Worm (Caenorhabditis elegans) whole organism, dauer: ENCODE data around the gene C50C3.19.

ENCODE experiments used
- unc-62 ChIP-seq: sonication (generic microtip); optimal IDR thresholded peaks from 2 replicates; lab custom pipeline; 2017; ENCODE audit warnings: missing biosample characterization, missing genetic modification reagents, missing genetic modification characterization

C50C3.19 gene

DNA sequence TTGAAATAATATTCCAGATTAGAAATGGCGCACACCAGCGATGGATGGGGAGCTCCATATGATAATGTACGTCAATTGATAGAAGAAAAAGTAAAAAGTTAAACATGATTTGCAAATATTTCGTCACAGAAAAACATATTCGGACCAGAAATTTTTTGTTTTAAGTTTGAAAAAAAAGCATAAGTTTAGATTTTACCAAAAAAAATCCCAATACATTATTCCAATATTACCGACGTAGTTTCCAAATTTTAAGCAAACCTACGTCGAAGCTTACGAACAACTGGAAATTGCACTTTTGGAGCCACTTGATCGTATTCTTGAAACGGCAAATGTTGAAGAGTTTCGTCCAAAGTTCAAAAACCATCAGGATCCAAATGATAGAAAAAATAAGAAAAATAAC is 42.0 kb downstream of the C50C3.19 start, which contains the start of gene henn-1:
Gene henn-1, plus strand, starts transcription at position 18 of the 400 bp plus-strand sequence.
- TF ChIP-seq unc-62 (GFP tag; lab: Kevin White, UChicago) = no peak

DNA sequence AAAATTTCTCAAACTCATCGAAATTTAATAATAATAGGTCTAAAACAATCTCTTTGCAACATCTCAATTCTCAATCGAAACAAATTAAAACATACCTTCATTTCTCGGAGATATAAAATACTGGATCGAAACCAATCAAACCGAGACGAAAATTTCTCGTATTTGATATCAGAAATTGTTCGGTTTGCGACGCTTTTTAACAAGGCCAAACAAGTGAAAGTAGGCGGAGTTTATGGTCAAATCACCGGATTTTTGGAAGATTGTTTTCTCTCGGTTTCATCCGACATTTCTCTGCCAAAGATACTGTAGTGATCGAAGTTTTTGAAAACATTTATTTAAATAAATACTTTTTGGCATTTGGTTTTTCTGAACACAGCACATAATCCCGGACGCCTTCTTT is 44.8 kb downstream of the C50C3.19 start, which contains the start of gene C02F5.14:
Gene C02F5.14, minus strand, starts transcription at position 157 of the 400 bp plus-strand sequence.
- TF ChIP-seq unc-62 (GFP tag; lab: Kevin White, UChicago) = no peak

- no peak for TF ChIP-seq unc-62 (GFP tag; lab: Kevin White, UChicago)
Measured at ce11 chrIII:8235880-8236279, 45.3 kb downstream of the C50C3.19 start, which contains the start of gene C02F5.5. C02F5.5 (plus strand) TSS chrIII:8236180.

ce11 chrIII:8237827-8238226 is 47.2 kb downstream of the C50C3.19 start, which contains the start of gene tsp-2:
tsp-2 (minus strand) TSS chrIII:8237935.
- TF ChIP-seq unc-62 (GFP tag; lab: Kevin White, UChicago) = no peak

ce11 chrIII:8239325-8239724 is 48.7 kb downstream of the C50C3.19 start, which contains the start of gene tsp-1:
tsp-1 (minus strand) TSS chrIII:8239423.
- TF ChIP-seq unc-62 (GFP tag; lab: Kevin White, UChicago) = no peak

ce11 chrIII:8240247-8240646 is 49.6 kb downstream of the C50C3.19 start:
- no peak for TF ChIP-seq unc-62 (GFP tag; lab: Kevin White, UChicago)
